Worm (Caenorhabditis elegans): ENCODE measurements around the gene spig-3.

DNA sequence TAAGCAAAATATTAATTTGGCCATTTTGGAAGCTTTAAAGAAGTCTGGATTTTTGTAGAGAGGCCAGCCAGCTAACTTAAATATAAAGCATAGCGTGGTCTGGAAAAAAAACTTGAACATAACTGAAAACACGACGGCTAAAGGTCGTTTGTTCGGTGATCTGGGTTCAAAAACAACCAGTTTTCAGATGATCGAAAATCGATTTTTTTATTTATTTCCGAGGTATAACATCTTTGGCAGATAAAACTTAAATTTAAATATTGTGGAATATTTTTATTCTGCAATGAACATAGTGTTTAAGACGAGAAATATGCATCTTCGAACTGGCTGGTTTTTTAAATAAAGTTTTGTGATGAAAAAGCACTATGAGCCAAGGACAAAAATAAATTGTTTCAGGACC, 30.9 kb downstream of the spig-3 start, which contains the start of gene F40G12.4:
- TF ChIP-seq nhr-48 (tag; optimal IDR thresholded peaks at IDR 0.05) (no peak), nhr-28 (tag; optimal IDR thresholded peaks at IDR 0.05) (no peak), cey-2 (tag; optimal IDR thresholded peaks at IDR 0.05; ENCODE audit: borderline replicate concordance, insufficient read depth) (no peak), fos-1 (tag; optimal IDR thresholded peaks at IDR 0.05) (no peak), unc-62 (GFP tag; optimal IDR thresholded peaks at IDR 0.05 in 1 of 2) (no peak), unc-62 (tag; optimal IDR thresholded peaks at IDR 0.05) (no peak), lin-13 (GFP tag; optimal IDR thresholded peaks at IDR 0.05) (no peak), Y48G9A.11 (GFP tag; IDR thresholded peaks at IDR 0.05) (no peak), unc-39 (tag; optimal IDR thresholded peaks at IDR 0.05) (no peak), fkh-10 (GFP tag; optimal IDR thresholded peaks at IDR 0.05) (no peak), aha-1 (tag) (no peak), nhr-76 (tag; optimal IDR thresholded peaks at IDR 0.05) (no peak)
